Fruit fly (Drosophila melanogaster): ENCODE data around the gene CG6664.

The CG6664 gene

DNA sequence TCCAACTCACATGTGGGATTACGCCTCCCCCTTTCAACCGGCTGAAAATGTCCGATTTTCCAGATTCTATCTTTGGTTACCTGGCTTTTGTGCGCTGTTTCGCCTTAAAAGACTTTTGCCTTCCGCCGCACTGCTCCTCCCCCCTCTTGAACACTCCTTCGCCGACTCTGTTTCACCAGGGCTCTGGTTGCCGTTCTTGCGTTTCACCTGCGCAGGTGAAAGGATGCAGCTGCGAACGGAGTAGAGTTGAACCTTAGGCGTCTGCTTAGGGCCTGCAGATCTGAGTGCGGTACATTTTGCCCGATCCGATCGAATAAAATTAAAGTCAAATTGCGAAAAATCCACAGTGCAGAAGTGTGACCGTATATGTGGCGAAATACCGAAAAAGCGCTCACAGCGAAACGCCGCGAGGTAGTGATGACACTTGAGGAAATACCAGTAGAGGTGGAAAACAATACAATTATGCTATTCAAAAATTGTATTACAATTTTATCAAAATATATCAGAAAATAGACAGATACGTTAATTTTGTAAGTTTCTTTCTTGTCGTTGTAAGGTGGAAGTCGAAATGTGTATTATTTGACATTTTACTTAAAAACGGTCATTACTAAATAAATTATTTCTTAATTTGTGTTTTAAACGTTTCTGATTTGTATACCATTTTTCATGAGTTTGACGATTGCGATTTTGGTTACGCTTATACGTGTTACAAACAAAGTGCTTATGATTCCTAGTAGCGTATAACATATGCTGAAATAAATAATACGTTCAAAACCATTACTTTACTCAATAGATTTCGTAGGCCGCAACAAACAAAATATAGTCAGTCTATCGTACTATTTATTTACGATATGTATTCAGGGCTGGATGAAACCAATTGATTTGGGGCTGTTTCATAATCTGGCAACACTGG is at the start of gene CG6664, which contains the start of gene CG7728 (continued):
- TF ChIP-seq Atf-2 (GFP tag; optimal IDR thresholded peaks at IDR 0.05) = peak; percentile 8
- no peak for TF ChIP-seq sim (GFP tag; IDR thresholded peaks at IDR 0.05)
- no peak for TF ChIP-seq CG15011 (GFP tag; optimal IDR thresholded peaks at IDR 0.05)
- TF ChIP-seq pros (GFP tag; optimal IDR thresholded peaks at IDR 0.05) = no peak
- no peak for TF ChIP-seq hb (GFP tag; IDR thresholded peaks at IDR 0.05; ENCODE audit: partially characterized antibody)
- peak in 1 of 2 experiments; percentile 59 for TF ChIP-seq tll (GFP tag; optimal IDR thresholded peaks at IDR 0.05)
- TF ChIP-seq Doc2 (GFP tag; IDR thresholded peaks at IDR 0.05) = no peak
- no peak for TF ChIP-seq ham (GFP tag; IDR thresholded peaks at IDR 0.05)
- TF ChIP-seq zf30C (GFP tag; optimal IDR thresholded peaks at IDR 0.05) = no peak
- TF ChIP-seq tna (GFP tag; IDR thresholded peaks at IDR 0.05; ENCODE audit: partially characterized antibody) = peak; percentile 31; the same call in 1 of the 2 replicates
- no peak for TF ChIP-seq salm (tag; optimal IDR thresholded peaks at IDR 0.05)
- TF ChIP-seq tio (GFP tag; optimal IDR thresholded peaks at IDR 0.05) = no peak
- peak; percentile 81 for TF ChIP-seq CG14710 (tag; optimal IDR thresholded peaks at IDR 0.05)
- TF ChIP-seq Adf1 (GFP tag; IDR thresholded peaks at IDR 0.05) = no peak
- TF ChIP-seq gt (GFP tag; IDR thresholded peaks at IDR 0.05) = no peak
- peak; percentile 86 for TF ChIP-seq CG9932 (GFP tag; IDR thresholded peaks at IDR 0.05)
- TF ChIP-seq Abd-B (GFP tag; optimal IDR thresholded peaks at IDR 0.05) = peak; percentile 40
- peak; percentile 95 for TF ChIP-seq Ets65A (GFP tag)
- no peak for TF ChIP-seq caup (GFP tag; optimal IDR thresholded peaks at IDR 0.05; ENCODE audit: severe bottlenecking)
- peak in 1 of 3 experiments; percentile 6 for TF ChIP-seq Stat92E (GFP tag; optimal IDR thresholded peaks at IDR 0.05)
- TF ChIP-seq Gsc (GFP tag; IDR thresholded peaks at IDR 0.05) = no peak
- TF ChIP-seq dysf (GFP tag; IDR thresholded peaks at IDR 0.05) = peak; percentile 16; the same call in 1 of the 3 replicates
- no peak for TF ChIP-seq CG12071 (GFP tag; optimal IDR thresholded peaks at IDR 0.05)
- no peak for TF ChIP-seq CG17612 (GFP tag; IDR thresholded peaks at IDR 0.05)
- no peak for TF ChIP-seq cg (GFP tag; optimal IDR thresholded peaks at IDR 0.05)
- TF ChIP-seq CG9215 (GFP tag; IDR thresholded peaks at IDR 0.05) = peak; percentile 46
- no peak for TF ChIP-seq grn (GFP tag; optimal IDR thresholded peaks at IDR 0.05)
- TF ChIP-seq CTCF (GFP tag; optimal IDR thresholded peaks at IDR 0.05) = no peak
- no peak for TF ChIP-seq CG10274 (GFP tag; optimal IDR thresholded peaks at IDR 0.05)
- TF ChIP-seq Vsx1 (GFP tag; optimal IDR thresholded peaks at IDR 0.05) = no peak
- TF ChIP-seq sens-2 (GFP tag; IDR thresholded peaks at IDR 0.05) = 0 out of 2 replicates have a peak, but pooled peaks have one; percentile 27
- no peak for TF ChIP-seq CG5245 (GFP tag; optimal IDR thresholded peaks at IDR 0.05)
- peak; percentile 19 for TF ChIP-seq Six4 (GFP tag; optimal IDR thresholded peaks at IDR 0.05)
- TF ChIP-seq Hey (tag; optimal IDR thresholded peaks at IDR 0.05) = no peak
- peak; percentile 15 for TF ChIP-seq CG9876 (GFP tag; optimal IDR thresholded peaks at IDR 0.05)
- peak; percentile 68 for TF ChIP-seq CG13424 (tag; optimal IDR thresholded peaks at IDR 0.05)
- no peak for TF ChIP-seq cas (GFP tag; IDR thresholded peaks at IDR 0.05)
- peak; percentile 46 for TF ChIP-seq Hsf (GFP tag; optimal IDR thresholded peaks at IDR 0.05)
- TF ChIP-seq CG12299 (tag; optimal IDR thresholded peaks at IDR 0.05) = no peak
- TF ChIP-seq Bdp1 (GFP tag; optimal IDR thresholded peaks at IDR 0.05) = no peak
- peak; percentile 25 for TF ChIP-seq Fer2 (tag; optimal IDR thresholded peaks at IDR 0.05)
- peak; percentile 29 for TF ChIP-seq CG3163 (GFP tag; optimal IDR thresholded peaks at IDR 0.05)
- TF ChIP-seq NC2α (GFP tag; optimal IDR thresholded peaks at IDR 0.05) = no peak
- TF ChIP-seq dimm (GFP tag; IDR thresholded peaks at IDR 0.05) = no peak
- TF ChIP-seq chm (GFP tag; IDR thresholded peaks at IDR 0.05) = peak; percentile 57; the same call in 1 of the 2 replicates
- no peak for TF ChIP-seq pb (GFP tag; optimal IDR thresholded peaks at IDR 0.05)
- peak; percentile 76 for TF ChIP-seq ken (GFP tag; IDR thresholded peaks at IDR 0.05)
- TF ChIP-seq chinmo (GFP tag; IDR thresholded peaks at IDR 0.05; ENCODE audit: partially characterized antibody) = no peak
- no peak for TF ChIP-seq bigmax (GFP tag; optimal IDR thresholded peaks at IDR 0.05)
